Worm (Caenorhabditis elegans): ENCODE data around the gene Y51H4A.8.
"Not testable (repeated sequence)": the region's sequence is repeated elsewhere in the genome, so short reads cannot be mapped to it uniquely, and the experiment has no call there.

ce11 chrIV:16555500-16555899 is 22.8 kb downstream of the Y51H4A.8 start:
- not testable (repeated sequence) for TF ChIP-seq nfya-2 (GFP tag; IDR thresholded peaks at IDR 0.05); B0035.1 (tag; optimal IDR thresholded peaks at IDR 0.05); lin-26 (GFP tag; IDR thresholded peaks at IDR 0.05); egrh-3 (GFP tag; IDR thresholded peaks at IDR 0.05); snpc-4 (GFP tag; optimal IDR thresholded peaks at IDR 0.05); akir-1 (GFP tag; optimal IDR thresholded peaks at IDR 0.05); dpl-1 (GFP tag; optimal IDR thresholded peaks at IDR 0.05)
- peak in 3 of 4 experiments; percentile 51 to 92 (median 52) for TF ChIP-seq snpc-4 (tag; optimal IDR thresholded peaks at IDR 0.05)
